Worm (Caenorhabditis elegans) whole organism, L4 larva: ENCODE data around the gene C34D1.4.

Source experiments
- R02D3.7 ChIP-seq: fragments of 150-350 bp; sonication (generic microtip); optimal IDR thresholded peaks from 3 replicates; lab custom pipeline; 2014; ENCODE audit warnings: missing biosample characterization, missing genetic modification characterization
- Y105C5A.15 ChIP-seq: fragments of 200-800 bp; sonication (Bioruptor generic); IDR thresholded peaks from 2 replicates; pipeline ENCODE4 v1.3.6; 2022; ENCODE audit warnings: missing genetic modification characterization, missing compliant biosample characterization
- ceh-82 ChIP-seq: sonication (generic microtip); optimal IDR thresholded peaks from 2 replicates; lab custom pipeline; 2017; ENCODE audit warnings: missing biosample characterization, missing genetic modification characterization
- daf-12 ChIP-seq: fragments of 150-350 bp; optimal IDR thresholded peaks from 2 replicates; lab custom pipeline; 2014; ENCODE audit warnings: missing biosample characterization, missing genetic modification reagents, missing genetic modification characterization
- daf-19 ChIP-seq: fragments of 200-800 bp; sonication (Bioruptor generic); conservative IDR thresholded peaks from 2 replicates; pipeline ENCODE4 v1.3.6; 2022; ENCODE audit warnings: missing genetic modification characterization, missing compliant biosample characterization
- dpl-1 ChIP-seq: fragments of 150-350 bp; optimal IDR thresholded peaks from 2 replicates; lab custom pipeline; 2014; ENCODE audit warnings: missing biosample characterization, missing genetic modification reagents, missing genetic modification characterization
- gei-8 ChIP-seq: fragments of 200-800 bp; sonication (Bioruptor generic); optimal IDR thresholded peaks from 2 replicates; lab custom pipeline; 2018; ENCODE audit warnings: mild to moderate bottlenecking, missing genetic modification characterization, missing compliant biosample characterization
- hlh-30 ChIP-seq: sonication (generic microtip); optimal IDR thresholded peaks from 2 replicates; lab custom pipeline; 2017; ENCODE audit warnings: antibody characterized with exemption, mild to moderate bottlenecking, missing genetic modification characterization, missing compliant biosample characterization; ENCODE audit not compliant: insufficient read depth
- lin-39 ChIP-seq: fragments of 150-350 bp; optimal IDR thresholded peaks from 2 replicates; lab custom pipeline; 2014; ENCODE audit warnings: missing biosample characterization, missing genetic modification reagents, missing genetic modification characterization
- mdt-29 ChIP-seq: fragments of 200-800 bp; sonication (Bioruptor generic); IDR thresholded peaks from 2 replicates; pipeline ENCODE4 v1.3.6; 2022; ENCODE audit warnings: missing genetic modification reagents, missing genetic modification characterization, missing compliant biosample characterization
- nhr-28 ChIP-seq: fragments of 150-350 bp; optimal IDR thresholded peaks from 2 replicates; lab custom pipeline; 2014; ENCODE audit warnings: missing biosample characterization, missing genetic modification characterization
- nhr-77 ChIP-seq: fragments of 150-350 bp; optimal IDR thresholded peaks from 2 replicates; lab custom pipeline; 2014; ENCODE audit warnings: missing biosample characterization, missing genetic modification characterization

ce11 chrV:13301443-13301842, 42.3 kb upstream of the C34D1.4 start, which contains the start of gene ceh-79:
- TF ChIP-seq lin-39 (tag; lab: Kevin White, UChicago) (no peak), ceh-82 (tag; lab: Kevin White, UChicago) (no peak), mdt-29 (GFP tag; lab: Robert Waterston, UW) (no peak), gei-8 (no peak), daf-12 (tag; lab: Kevin White, UChicago) (no peak), R02D3.7 (no peak), nhr-28 (tag; lab: Kevin White, UChicago) (peak; percentile 59), hlh-30 (tag; lab: Kevin White, UChicago) (peak; percentile 28), daf-19 (GFP tag; lab: Robert Waterston, UW) (no peak), Y105C5A.15 (GFP tag; lab: Robert Waterston, UW) (no peak), dpl-1 (GFP tag; lab: Kevin White, UChicago) (no peak), nhr-77 (tag; lab: Kevin White, UChicago) (no peak)
